Fruit fly (Drosophila melanogaster): ENCODE results near the gene CG13737.
A peak's percentile ranks its signal among the peaks of the same experiment; 100 is the strongest.

The CG13737 gene

dm6 chr3L:13865484-13865883, 13.3 kb upstream of the CG13737 start (continued):
- TF ChIP-seq CG17359 (tag; optimal IDR thresholded peaks at IDR 0.05) = peak; percentile 88
- TF ChIP-seq CG10543 (GFP tag; optimal IDR thresholded peaks at IDR 0.05) = peak; percentile 31
- peak; percentile 26 for TF ChIP-seq crc (GFP tag; optimal IDR thresholded peaks at IDR 0.05)
- no peak for TF ChIP-seq Dll (GFP tag; IDR thresholded peaks at IDR 0.05; ENCODE audit: partially characterized antibody)
- TF ChIP-seq tll (GFP tag; optimal IDR thresholded peaks at IDR 0.05) = peak in 1 of 2 experiments; percentile 57
- peak; percentile 35 for TF ChIP-seq az2 (GFP tag; optimal IDR thresholded peaks at IDR 0.05)
- TF ChIP-seq exex (tag; optimal IDR thresholded peaks at IDR 0.05) = peak; percentile 50
- peak; percentile 69 for TF ChIP-seq Fer3 (tag; optimal IDR thresholded peaks at IDR 0.05)
- TF ChIP-seq CG6683 (GFP tag; optimal IDR thresholded peaks at IDR 0.05) = peak; percentile 10
- TF ChIP-seq CG2129 (GFP tag; IDR thresholded peaks at IDR 0.05; ENCODE audit: partially characterized antibody) = no peak
- peak; percentile 89 for TF ChIP-seq CG15601 (tag; optimal IDR thresholded peaks at IDR 0.05)
- TF ChIP-seq Xrp1 (GFP tag; IDR thresholded peaks at IDR 0.05) = peak; percentile 70
- peak; percentile 46 for TF ChIP-seq sug (tag; optimal IDR thresholded peaks at IDR 0.05)
- TF ChIP-seq CG34376 (GFP tag; optimal IDR thresholded peaks at IDR 0.05) = no peak
- peak; percentile 33 for TF ChIP-seq CG14965 (GFP tag; optimal IDR thresholded peaks at IDR 0.05; ENCODE audit: borderline replicate concordance)
- TF ChIP-seq CG16815 (GFP tag; optimal IDR thresholded peaks at IDR 0.05) = no peak
- TF ChIP-seq cas (GFP tag; IDR thresholded peaks at IDR 0.05) = no peak
- TF ChIP-seq Spps (tag; optimal IDR thresholded peaks at IDR 0.05) = peak; percentile 86
- no peak for TF ChIP-seq ase (GFP tag; IDR thresholded peaks at IDR 0.05)
- TF ChIP-seq dmrt11E (tag; optimal IDR thresholded peaks at IDR 0.05) = peak; percentile 95
- TF ChIP-seq nmo (GFP tag; optimal IDR thresholded peaks at IDR 0.05) = no peak
- TF ChIP-seq CTCF (GFP tag; optimal IDR thresholded peaks at IDR 0.05) = peak; percentile 57
- TF ChIP-seq CG14667 (GFP tag; IDR thresholded peaks at IDR 0.05) = no peak
- peak; percentile 41 for TF ChIP-seq bcd (GFP tag; optimal IDR thresholded peaks at IDR 0.05)
- TF ChIP-seq CG4820 (GFP tag; optimal IDR thresholded peaks at IDR 0.05) = peak; percentile 62
- TF ChIP-seq gt (GFP tag; IDR thresholded peaks at IDR 0.05) = no peak
- TF ChIP-seq CG1024 (GFP tag; IDR thresholded peaks at IDR 0.05) = peak; percentile 11; the same call in 1 of the 2 replicates
- TF ChIP-seq CG11456 (GFP tag; IDR thresholded peaks at IDR 0.05) = no peak
- no peak for TF ChIP-seq dati (GFP tag; IDR thresholded peaks at IDR 0.05)
- TF ChIP-seq Bgb (GFP tag; IDR thresholded peaks at IDR 0.05; ENCODE audit: partially characterized antibody) = no peak
- TF ChIP-seq bigmax (GFP tag; optimal IDR thresholded peaks at IDR 0.05) = peak; percentile 63
- TF ChIP-seq CG13123 (GFP tag; optimal IDR thresholded peaks at IDR 0.05) = peak; percentile 47
- TF ChIP-seq CG7357 (GFP tag; IDR thresholded peaks at IDR 0.05) = no peak
- no peak for TF ChIP-seq CG12744 (GFP tag; optimal IDR thresholded peaks at IDR 0.05)
- peak; percentile 20 for TF ChIP-seq Fer2 (tag; optimal IDR thresholded peaks at IDR 0.05)
- peak; percentile 82 for TF ChIP-seq CrebB (tag; optimal IDR thresholded peaks at IDR 0.05)
- no peak for TF ChIP-seq Drgx (GFP tag; IDR thresholded peaks at IDR 0.05)
- TF ChIP-seq Max (GFP tag; optimal IDR thresholded peaks at IDR 0.05) = peak; percentile 49
- no peak for TF ChIP-seq Optix (GFP tag; IDR thresholded peaks at IDR 0.05)
- no peak for TF ChIP-seq Hr3 (GFP tag; optimal IDR thresholded peaks at IDR 0.05)
- peak; percentile 59 for TF ChIP-seq CG7839 (tag; optimal IDR thresholded peaks at IDR 0.05)
- no peak for TF ChIP-seq B-H2 (GFP tag; optimal IDR thresholded peaks at IDR 0.05)
- TF ChIP-seq ac (GFP tag; optimal IDR thresholded peaks at IDR 0.05) = peak; percentile 94
- peak; percentile 80 for TF ChIP-seq gcm (GFP tag; optimal IDR thresholded peaks at IDR 0.05)
